Fruit fly (Drosophila melanogaster): ENCODE results near the gene Spn77Bb.

DNA sequence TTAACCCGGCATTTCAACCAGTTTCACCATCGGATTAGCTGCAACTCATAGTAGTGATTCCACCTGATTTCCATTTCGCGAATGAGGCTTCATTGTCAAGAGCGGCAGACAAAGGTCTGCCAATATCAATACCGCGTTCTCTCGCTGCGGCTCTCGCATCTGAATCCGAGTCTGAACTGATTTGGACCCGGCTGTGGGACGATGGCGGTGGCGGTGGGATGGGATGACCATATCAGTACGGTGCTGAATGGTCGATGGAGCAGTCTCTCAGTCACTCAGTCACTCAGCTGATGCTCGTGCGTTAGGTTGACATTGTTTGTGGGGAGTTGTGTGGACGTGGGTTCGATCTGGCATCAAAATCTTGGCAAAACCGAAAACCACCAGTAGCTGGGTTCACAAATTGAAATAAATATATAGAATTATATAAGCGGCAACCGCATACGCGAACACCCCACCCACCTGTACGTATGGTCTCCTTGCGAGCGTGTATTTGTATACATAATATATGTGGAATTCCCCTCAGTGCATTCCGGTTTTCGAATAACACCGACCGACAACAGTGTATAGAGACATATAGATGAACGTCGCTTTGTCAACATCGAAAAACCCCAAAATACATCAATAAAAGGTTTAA lies 3.7 kb upstream of the Spn77Bb start, which contains the start of gene Spn77Ba:
- TF ChIP-seq psq (optimal IDR thresholded peaks at IDR 0.05) (no peak), Myc (optimal IDR thresholded peaks at IDR 0.05) (no peak), Sin3A (optimal IDR thresholded peaks at IDR 0.05) (no peak), insv (optimal IDR thresholded peaks at IDR 0.05) (no peak)
